Fruit fly (Drosophila melanogaster): ENCODE results near the gene CG5645.
A peak's percentile ranks its signal among the peaks of the same experiment; 100 is the strongest.

Gene CG5645

dm6 chr3L:12101924-12102383, 34.6 kb downstream of the CG5645 start (continued):
- TF ChIP-seq nom (GFP tag; optimal IDR thresholded peaks at IDR 0.05) (peak; percentile 16), CG6854 (GFP tag; optimal IDR thresholded peaks at IDR 0.05) (no peak), CG15073 (GFP tag; optimal IDR thresholded peaks at IDR 0.05) (no peak), zen2 (GFP tag; IDR thresholded peaks at IDR 0.05; ENCODE audit: partially characterized antibody) (no peak), CG13775 (GFP tag; optimal IDR thresholded peaks at IDR 0.05) (peak; percentile 12), ato (GFP tag; IDR thresholded peaks at IDR 0.05; ENCODE audit: partially characterized antibody) (no peak), Dfd (GFP tag; optimal IDR thresholded peaks at IDR 0.05) (no peak), D19B (GFP tag; optimal IDR thresholded peaks at IDR 0.05) (no peak), CG6689 (GFP tag; IDR thresholded peaks at IDR 0.05) (no peak), rib (GFP tag; IDR thresholded peaks at IDR 0.05) (no peak), CG11085 (GFP tag; IDR thresholded peaks at IDR 0.05) (0 out of 2 replicates have a peak, but pooled peaks have one; percentile 12), Hsf (GFP tag; optimal IDR thresholded peaks at IDR 0.05) (no peak)

DNA sequence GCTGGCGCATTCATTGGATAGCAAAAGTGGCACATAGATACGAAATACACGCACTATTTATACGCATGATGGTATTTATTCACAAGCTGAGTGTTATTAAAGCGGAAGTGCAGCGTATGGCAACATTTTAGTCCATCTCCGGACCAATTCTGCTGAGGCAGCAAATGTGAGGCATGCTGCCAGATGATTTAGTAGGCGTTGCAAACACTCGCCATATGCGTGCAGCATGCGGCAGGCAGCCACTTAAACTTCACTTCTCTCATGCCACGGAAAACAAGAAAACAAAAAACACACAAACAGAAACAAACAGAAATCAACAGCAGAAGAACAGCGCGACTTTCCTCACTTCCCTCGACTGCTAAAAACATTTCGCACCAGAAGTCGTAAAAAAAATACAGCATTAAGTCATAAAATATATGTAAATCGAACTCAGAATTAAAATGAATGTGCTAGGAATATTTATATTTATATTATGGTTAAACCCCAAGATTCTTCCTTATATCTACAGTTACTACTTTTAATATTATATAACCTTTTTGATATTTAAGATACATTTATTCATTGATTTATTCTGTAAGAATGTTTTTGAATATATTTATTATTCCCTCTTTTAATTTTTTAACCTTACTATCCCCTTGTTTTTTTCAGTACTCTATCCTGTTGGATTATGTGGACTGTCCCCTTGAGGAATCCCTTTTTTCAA, 37.0 kb downstream of the CG5645 start:
- TF ChIP-seq Doc2 (GFP tag; IDR thresholded peaks at IDR 0.05) (no peak), Jarid2 (GFP tag; optimal IDR thresholded peaks at IDR 0.05) (no peak), CrebB (tag; optimal IDR thresholded peaks at IDR 0.05) (no peak), tgo (GFP tag; IDR thresholded peaks at IDR 0.05) (no peak), GATAe (GFP tag; conservative IDR thresholded peaks at IDR 0.05) (no peak), nmo (GFP tag; optimal IDR thresholded peaks at IDR 0.05) (no peak), nerfin-2 (GFP tag; IDR thresholded peaks at IDR 0.05; ENCODE audit: partially characterized antibody) (no peak), maf-S (GFP tag; optimal IDR thresholded peaks at IDR 0.05) (no peak), tio (GFP tag; optimal IDR thresholded peaks at IDR 0.05) (no peak), bab2 (GFP tag; optimal IDR thresholded peaks at IDR 0.05) (no peak), nom (GFP tag; optimal IDR thresholded peaks at IDR 0.05) (peak; percentile 49), CG7987 (GFP tag; optimal IDR thresholded peaks at IDR 0.05) (no peak), TFAM (GFP tag; optimal IDR thresholded peaks at IDR 0.05) (no peak), CG2202 (tag; optimal IDR thresholded peaks at IDR 0.05) (no peak), Ada2b (GFP tag; IDR thresholded peaks at IDR 0.05) (no peak), hth (optimal IDR thresholded peaks at IDR 0.05) (no peak), twi (tag; optimal IDR thresholded peaks at IDR 0.05) (peak; percentile 99), fd96Cb (tag; optimal IDR thresholded peaks at IDR 0.05) (no peak), Dip3 (GFP tag; optimal IDR thresholded peaks at IDR 0.05) (no peak), row (GFP tag; IDR thresholded peaks at IDR 0.05) (no peak), CG3163 (GFP tag; optimal IDR thresholded peaks at IDR 0.05) (no peak), crol (GFP tag; IDR thresholded peaks at IDR 0.05) (no peak), Hr78 (GFP tag; optimal IDR thresholded peaks at IDR 0.05) (no peak), otp (GFP tag; IDR thresholded peaks at IDR 0.05) (no peak), HLHmδ (GFP tag; optimal IDR thresholded peaks at IDR 0.05) (no peak), lov (optimal IDR thresholded peaks at IDR 0.05) (no peak), lov (GFP tag; IDR thresholded peaks at IDR 0.05) (0 out of 3 replicates have a peak, but pooled peaks have one; percentile 50), Nf-YC (tag; optimal IDR thresholded peaks at IDR 0.05) (no peak), CG2199 (GFP tag; IDR thresholded peaks at IDR 0.05) (peak; percentile 79; the same call in 2 of the 3 replicates), sens (GFP tag) (peak; percentile 58), CG8089 (GFP tag; optimal IDR thresholded peaks at IDR 0.05) (no peak), CG14014 (GFP tag; IDR thresholded peaks at IDR 0.05) (no peak), gce (GFP tag; IDR thresholded peaks at IDR 0.05) (no peak), Fer3 (tag; optimal IDR thresholded peaks at IDR 0.05) (no peak), CG16779 (GFP tag; IDR thresholded peaks at IDR 0.05) (peak; percentile 19; the same call in 1 of the 2 replicates), so (GFP tag; IDR thresholded peaks at IDR 0.05) (no peak), CG12155 (GFP tag; optimal IDR thresholded peaks at IDR 0.05) (no peak), CG33557 (GFP tag; optimal IDR thresholded peaks at IDR 0.05) (no peak), HLH4C (GFP tag; IDR thresholded peaks at IDR 0.05; ENCODE audit: partially characterized antibody) (no peak)
